Worm (Caenorhabditis elegans) whole organism, early embryonic: ENCODE results near the gene cyp-33C4.
"Not testable (repeated sequence)": the region's sequence is repeated elsewhere in the genome, so short reads cannot be mapped to it uniquely, and the experiment has no call there.

Experiments used
- B0310.2 ChIP-seq: sonication (generic microtip); optimal IDR thresholded peaks from 2 replicates; lab custom pipeline; 2016; ENCODE audit warnings: mild to moderate bottlenecking, missing genetic modification characterization, missing compliant biosample characterization
- F13C5.2 ChIP-seq: sonication (generic microtip); optimal IDR thresholded peaks from 2 replicates; lab custom pipeline; 2017; ENCODE audit warnings: mild to moderate bottlenecking, missing genetic modification characterization, inconsistent platforms, missing compliant biosample characterization
- aly-1 ChIP-seq: sonication (generic microtip); optimal IDR thresholded peaks from 2 replicates; lab custom pipeline; 2016; ENCODE audit warnings: missing genetic modification characterization, missing compliant biosample characterization
- ama-1 ChIP-seq: fragments of 150-350 bp; optimal IDR thresholded peaks from 2 replicates; lab custom pipeline; 2014
- ceh-13 ChIP-seq: fragments of 200-800 bp; sonication (Bioruptor generic); optimal IDR thresholded peaks from 2 replicates; lab custom pipeline; 2018; ENCODE audit warnings: mild to moderate bottlenecking, missing genetic modification characterization, missing compliant biosample characterization
- ceh-36 ChIP-seq: sonication (generic microtip); optimal IDR thresholded peaks from 2 replicates; lab custom pipeline; 2016; ENCODE audit warnings: missing genetic modification characterization, inconsistent platforms, missing compliant biosample characterization
- ets-7 ChIP-seq: sonication (generic microtip); optimal IDR thresholded peaks from 2 replicates; lab custom pipeline; 2016; ENCODE audit warnings: missing genotype, missing genetic modification characterization, missing compliant biosample characterization
- flt-1 ChIP-seq: fragments of 200-800 bp; sonication (Bioruptor generic); IDR thresholded peaks from 2 replicates; pipeline ENCODE4 v1.3.6; 2022; ENCODE audit warnings: missing genetic modification characterization, missing compliant biosample characterization
- hmbx-1 ChIP-seq: sonication (generic microtip); optimal IDR thresholded peaks from 2 replicates; lab custom pipeline; 2016; ENCODE audit warnings: mild to moderate bottlenecking, missing genetic modification characterization, missing compliant biosample characterization
- hmg-4 ChIP-seq: fragments of 200-800 bp; sonication (Bioruptor generic); optimal IDR thresholded peaks from 2 replicates; lab custom pipeline; 2018; ENCODE audit warnings: mild to moderate bottlenecking, missing genetic modification characterization, missing compliant biosample characterization
- hnd-1 ChIP-seq: sonication (generic microtip); optimal IDR thresholded peaks from 2 replicates; lab custom pipeline; 2016; ENCODE audit warnings: missing genetic modification characterization, missing compliant biosample characterization
- pes-1 ChIP-seq: fragments of 200-800 bp; sonication (Bioruptor generic); IDR thresholded peaks from 2 replicates; pipeline ENCODE4 v1.3.6; 2022; ENCODE audit warnings: missing genetic modification reagents, missing genetic modification characterization, missing compliant biosample characterization
- scrt-1 ChIP-seq: fragments of 200-800 bp; sonication (Bioruptor generic); IDR thresholded peaks from 2 replicates; pipeline ENCODE4 v1.3.6; 2022; ENCODE audit warnings: missing genetic modification characterization, missing compliant biosample characterization
- sea-1 ChIP-seq: fragments of 200-800 bp; sonication (Bioruptor generic); conservative IDR thresholded peaks from 2 replicates; pipeline ENCODE4 v1.3.6; 2022; ENCODE audit warnings: missing genetic modification characterization, missing compliant biosample characterization
- tbx-11 ChIP-seq: fragments of 200-800 bp; sonication (Bioruptor generic); IDR thresholded peaks from 2 replicates; pipeline ENCODE4 v1.3.6; 2022; ENCODE audit warnings: missing genetic modification characterization, missing compliant biosample characterization
- tbx-37 ChIP-seq: fragments of 200-800 bp; sonication (Bioruptor generic); conservative IDR thresholded peaks from 2 replicates; pipeline ENCODE4 v1.3.6; 2022; ENCODE audit warnings: missing genetic modification reagents, missing genetic modification characterization, missing compliant biosample characterization
- tra-4 ChIP-seq: sonication (generic microtip); optimal IDR thresholded peaks from 2 replicates; lab custom pipeline; 2017; ENCODE audit warnings: missing genetic modification characterization, missing compliant biosample characterization

cyp-33C4 gene

DNA sequence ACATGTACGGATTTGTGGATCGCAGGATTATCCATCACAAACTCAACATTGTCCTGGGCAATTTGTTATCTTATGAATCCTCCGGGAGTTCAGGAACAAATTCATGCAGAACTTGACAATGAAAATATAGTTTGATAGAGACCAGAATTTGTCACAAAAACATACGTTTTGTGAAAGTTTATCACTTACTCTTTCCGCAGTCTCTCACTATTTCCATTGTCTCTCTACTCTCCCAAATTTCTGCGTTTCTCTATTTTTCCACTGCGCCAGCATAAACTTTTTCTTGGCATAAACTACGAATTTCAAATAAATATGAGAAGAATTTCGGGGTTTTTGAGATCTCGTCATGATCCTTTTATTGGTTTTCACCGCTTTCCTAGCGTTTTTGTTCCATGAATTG is 6.7 kb downstream of the cyp-33C4 start, which contains the start of gene cyp-33C3:
cyp-33C3 (plus strand) TSS at position 149 of the 400 bp plus-strand sequence.
- TF ChIP-seq aly-1 (tag; lab: Kevin White, UChicago) (no peak), ets-7 (tag; lab: Kevin White, UChicago) (no peak), ceh-36 (tag; lab: Kevin White, UChicago) (no peak), hmg-4 (GFP tag; lab: Kevin White, UChicago) (no peak), flt-1 (no peak), tbx-37 (GFP tag; lab: Robert Waterston, UW) (no peak), tra-4 (no peak), scrt-1 (GFP tag; lab: Robert Waterston, UW) (no peak), hnd-1 (tag; lab: Kevin White, UChicago) (no peak), sea-1 (no peak), B0310.2 (tag; lab: Kevin White, UChicago) (no peak), tbx-11 (GFP tag; lab: Robert Waterston, UW) (no peak), pes-1 (GFP tag; lab: Robert Waterston, UW) (no peak), hmbx-1 (no peak), ama-1 (no peak), F13C5.2 (tag; lab: Kevin White, UChicago) (no peak), ceh-13 (GFP tag; lab: Kevin White, UChicago) (no peak)

- TF ChIP-seq hmg-4 (GFP tag; lab: Kevin White, UChicago) (no peak), ceh-13 (GFP tag; lab: Kevin White, UChicago) (no peak), scrt-1 (GFP tag; lab: Robert Waterston, UW) (no peak), flt-1 (no peak), F13C5.2 (tag; lab: Kevin White, UChicago) (no peak), sea-1 (no peak), B0310.2 (tag; lab: Kevin White, UChicago) (no peak), ets-7 (tag; lab: Kevin White, UChicago) (no peak), tra-4 (no peak), tbx-11 (GFP tag; lab: Robert Waterston, UW) (no peak), hnd-1 (tag; lab: Kevin White, UChicago) (no peak), ceh-36 (tag; lab: Kevin White, UChicago) (no peak), hmbx-1 (no peak), aly-1 (tag; lab: Kevin White, UChicago) (no peak), ama-1 (no peak), pes-1 (GFP tag; lab: Robert Waterston, UW) (no peak), tbx-37 (GFP tag; lab: Robert Waterston, UW) (no peak)
Measured at ce11 chrV:2244751-2245150, 8.8 kb downstream of the cyp-33C4 start, which contains the start of gene cyp-33C5. Gene cyp-33C5 (plus strand): TSS chrV:2245004.

- TF ChIP-seq pes-1 (GFP tag; lab: Robert Waterston, UW) (no peak), tbx-37 (GFP tag; lab: Robert Waterston, UW) (no peak), ceh-36 (tag; lab: Kevin White, UChicago) (no peak), ama-1 (no peak)
Measured at ce11 chrV:2249310-2249709, 13.4 kb downstream of the cyp-33C4 start, which contains the start of gene cyp-33C6. Gene cyp-33C6 (minus strand): TSS chrV:2249410.

DNA sequence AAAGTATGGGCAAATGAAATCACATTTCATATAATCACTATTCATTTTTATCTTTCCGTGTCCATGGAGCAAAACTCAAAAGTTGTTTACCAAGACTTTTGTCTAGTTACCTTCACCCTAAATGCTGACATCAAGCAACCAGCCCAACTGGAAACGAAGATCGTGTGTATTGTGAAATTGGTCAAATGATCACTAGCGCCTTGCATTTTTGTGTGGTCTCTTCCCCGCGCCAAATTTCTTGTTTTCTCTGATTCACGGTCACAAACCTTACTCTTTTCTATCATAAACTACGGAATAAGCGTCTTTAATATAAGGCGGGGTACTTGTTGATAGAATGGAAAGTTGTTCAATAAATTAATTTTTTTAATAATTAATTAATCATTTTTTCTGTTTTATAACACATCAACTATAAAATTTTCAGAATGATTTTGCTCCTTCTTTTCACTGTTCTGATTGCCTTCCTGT is 14.2 kb downstream of the cyp-33C4 start, which contains the start of gene cyp-33C7:
cyp-33C7 (plus strand) TSS at position 415 of the 465 bp plus-strand sequence.
- TF ChIP-seq hnd-1 (tag; lab: Kevin White, UChicago) (no peak), hmg-4 (GFP tag; lab: Kevin White, UChicago) (no peak), tra-4 (no peak), ceh-13 (GFP tag; lab: Kevin White, UChicago) (no peak), ceh-36 (tag; lab: Kevin White, UChicago) (no peak), B0310.2 (tag; lab: Kevin White, UChicago) (no peak), aly-1 (tag; lab: Kevin White, UChicago) (no peak), flt-1 (no peak), pes-1 (GFP tag; lab: Robert Waterston, UW) (no peak), scrt-1 (GFP tag; lab: Robert Waterston, UW) (no peak), hmbx-1 (no peak), ets-7 (tag; lab: Kevin White, UChicago) (no peak), tbx-37 (GFP tag; lab: Robert Waterston, UW) (no peak), sea-1 (no peak), ama-1 (no peak)

DNA sequence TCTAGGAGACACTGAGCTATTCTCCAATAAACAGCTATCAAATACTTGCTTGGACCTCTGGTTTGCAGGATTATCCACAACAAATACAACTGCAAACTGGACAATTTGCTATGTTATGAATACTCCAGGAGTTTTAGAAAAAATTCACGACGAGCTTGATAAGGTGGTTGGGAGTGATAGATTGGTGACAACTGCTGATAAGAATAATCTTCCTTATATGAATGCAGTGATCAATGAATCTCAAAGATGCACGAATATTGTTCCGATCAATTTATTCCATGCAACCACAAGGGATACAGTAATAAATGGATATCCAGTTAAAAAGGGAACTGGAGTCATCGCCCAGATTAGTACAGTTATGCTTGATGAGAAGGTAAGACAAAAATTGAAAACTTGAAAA is 15.8 kb downstream of the cyp-33C4 start:
- TF ChIP-seq hmg-4 (GFP tag; lab: Kevin White, UChicago), result no peak

DNA sequence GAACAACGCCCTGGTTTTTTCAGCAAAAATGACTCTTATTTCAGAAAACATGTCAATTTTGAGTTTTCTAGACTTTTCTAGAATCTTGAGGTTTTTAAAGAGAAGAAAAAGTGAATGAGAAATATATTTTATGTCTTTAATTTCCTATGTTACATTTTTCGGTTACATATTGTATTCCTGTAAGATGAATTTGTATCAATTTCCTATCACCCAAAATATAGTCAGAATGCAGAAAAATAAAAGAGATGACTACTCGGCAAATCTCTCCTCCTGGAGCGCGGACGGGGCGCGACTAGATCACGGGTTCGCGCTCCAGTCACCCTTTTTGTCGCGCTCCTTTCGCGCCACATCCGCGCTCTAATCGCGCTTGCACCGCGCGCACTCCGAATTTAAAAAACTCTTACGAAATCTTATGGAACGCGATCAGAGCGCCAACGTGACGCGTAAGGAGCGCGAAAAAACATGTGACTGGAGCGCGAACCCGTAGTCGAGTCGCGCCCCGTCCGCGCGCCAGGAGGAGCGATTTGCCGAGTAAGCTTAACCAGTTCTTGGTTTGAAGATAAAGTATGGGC is 18.7 kb downstream of the cyp-33C4 start, which contains the start of gene str-253:
str-253 (minus strand) TSS at position 51 of the 572 bp plus-strand sequence.
- no peak for TF ChIP-seq hmbx-1
- no peak for TF ChIP-seq tbx-37 (GFP tag; lab: Robert Waterston, UW)
- no peak for TF ChIP-seq tbx-11 (GFP tag; lab: Robert Waterston, UW)
- TF ChIP-seq ets-7 (tag; lab: Kevin White, UChicago), result no peak
- no peak for TF ChIP-seq flt-1
- no peak for TF ChIP-seq F13C5.2 (tag; lab: Kevin White, UChicago)
- TF ChIP-seq hnd-1 (tag; lab: Kevin White, UChicago), result no peak
- no peak for TF ChIP-seq pes-1 (GFP tag; lab: Robert Waterston, UW)
- TF ChIP-seq ama-1, result no peak

- not testable (repeated sequence) for TF ChIP-seq scrt-1 (GFP tag; lab: Robert Waterston, UW); ama-1; tra-4
Measured at ce11 chrV:2255191-2255590, 19.3 kb downstream of the cyp-33C4 start, which contains the start of gene F41B5.1. Gene F41B5.1 (plus strand): TSS chrV:2255533.

ce11 chrV:2259750-2260149 is 23.8 kb downstream of the cyp-33C4 start, which contains the start of gene nhr-182:
Gene nhr-182 (minus strand): TSS chrV:2259927.
- TF ChIP-seq tbx-11 (GFP tag; lab: Robert Waterston, UW) (no peak), pes-1 (GFP tag; lab: Robert Waterston, UW) (no peak)
